Worm (Caenorhabditis elegans) whole organism, L1 larva: ENCODE measurements around the gene ZC239.15.

Experiments used
- ama-1 ChIP-seq: fragments of 150-350 bp; optimal IDR thresholded peaks from 2 replicates; lab custom pipeline; 2014
- nhr-12 ChIP-seq: sonication (generic microtip); optimal IDR thresholded peaks from 2 replicates; lab custom pipeline; 2017; ENCODE audit warnings: missing biosample characterization, missing genetic modification characterization
- rnt-1 ChIP-seq: sonication (generic microtip); optimal IDR thresholded peaks from 2 replicates; lab custom pipeline; 2016; ENCODE audit warnings: mild to moderate bottlenecking, missing genetic modification characterization, moderate library complexity, missing compliant biosample characterization

- TF ChIP-seq nhr-12, result no peak
- TF ChIP-seq ama-1 (lab: Kevin White, UChicago), result no peak
- TF ChIP-seq rnt-1 (tag; lab: Kevin White, UChicago), result no peak
These were observed 14.2 kb downstream of the ZC239.15 start, which contains the start of gene ZC239.5 for ce11 chrII:3210365-3210764.
